Worm (Caenorhabditis elegans): ENCODE measurements around the gene mmad-1.

mmad-1 gene

DNA sequence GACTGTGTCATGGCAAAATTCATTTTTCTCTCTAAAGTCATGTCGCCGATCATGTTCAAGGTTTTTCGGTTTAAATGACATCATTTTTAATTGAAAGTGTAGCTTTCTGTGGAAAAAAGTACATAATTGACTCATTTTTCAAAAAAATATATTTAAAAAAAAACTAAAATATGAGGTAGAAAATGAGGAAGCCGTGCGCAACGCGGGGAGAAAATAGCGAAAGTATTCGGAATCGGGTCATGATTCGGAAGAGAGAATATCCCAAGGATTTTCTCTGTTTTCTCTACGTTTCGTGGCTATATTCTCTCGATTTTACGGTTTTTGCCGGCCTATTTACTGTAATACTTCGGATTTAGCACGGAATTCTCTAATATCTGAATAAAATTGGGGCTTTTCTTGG lies 11.9 kb upstream of the mmad-1 start:
- TF ChIP-seq nhr-21 (tag; optimal IDR thresholded peaks at IDR 0.05) (no peak), blmp-1 (tag; optimal IDR thresholded peaks at IDR 0.05; ENCODE audit: insufficient read depth) (peak; percentile 29)

DNA sequence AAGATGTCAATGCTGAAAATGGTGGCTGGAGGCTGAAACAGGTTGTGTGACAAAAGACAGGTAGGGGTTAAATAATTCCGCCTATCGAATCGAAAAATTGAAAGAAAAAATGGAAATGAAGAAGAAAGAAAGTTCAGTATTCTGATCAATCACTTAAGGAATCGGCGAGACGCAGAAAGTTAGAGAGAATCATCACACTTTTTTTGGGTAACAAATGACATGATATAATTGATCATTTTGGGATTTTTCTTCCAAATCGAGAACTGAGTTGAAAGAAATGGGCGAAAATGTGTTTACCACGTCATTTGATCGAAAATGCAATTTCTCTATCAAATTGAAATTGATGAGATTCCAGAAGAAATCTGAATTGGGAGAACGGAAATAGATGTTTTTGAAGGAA lies 7.2 kb upstream of the mmad-1 start:
- TF ChIP-seq unc-39 (tag; optimal IDR thresholded peaks at IDR 0.05) (no peak), blmp-1 (tag; optimal IDR thresholded peaks at IDR 0.05; ENCODE audit: insufficient read depth) (peak; percentile 40), lin-11 (tag; optimal IDR thresholded peaks at IDR 0.05) (no peak), mab-5 (tag; optimal IDR thresholded peaks at IDR 0.05) (no peak), mbf-1 (tag; optimal IDR thresholded peaks at IDR 0.05) (no peak), peb-1 (tag; optimal IDR thresholded peaks at IDR 0.05) (no peak), ZK546.5 (tag; optimal IDR thresholded peaks at IDR 0.05) (no peak)

DNA sequence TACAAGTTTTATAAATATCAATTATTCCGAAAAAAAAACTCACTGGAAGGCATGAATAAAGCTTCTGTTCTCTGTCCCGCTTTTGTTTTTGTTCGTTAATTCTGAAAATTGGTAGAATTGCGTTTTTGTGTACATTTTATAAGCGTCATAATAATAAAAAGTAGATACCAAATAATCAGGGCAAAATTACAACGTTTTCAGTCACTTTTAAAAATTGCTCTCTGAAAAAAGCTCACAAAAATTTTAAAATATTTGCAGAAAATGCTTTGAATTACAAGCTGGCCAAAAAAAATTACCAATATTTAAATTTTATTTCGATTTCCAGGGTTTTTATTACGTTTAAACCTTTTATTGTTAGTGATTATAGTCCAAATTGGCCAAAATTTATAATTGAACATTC lies 6.4 kb upstream of the mmad-1 start, which contains the start of gene scav-2:
Gene scav-2, minus strand, starts transcription at position 101 of the 400 bp plus-strand sequence.
- TF ChIP-seq elt-1 (tag; optimal IDR thresholded peaks at IDR 0.05) (no peak), sem-4 (tag; optimal IDR thresholded peaks at IDR 0.05) (no peak), nhr-12 (tag; optimal IDR thresholded peaks at IDR 0.05) (no peak), nhr-21 (tag; optimal IDR thresholded peaks at IDR 0.05) (no peak), lin-13 (GFP tag; optimal IDR thresholded peaks at IDR 0.05) (no peak), nhr-77 (tag; optimal IDR thresholded peaks at IDR 0.05) (no peak)

DNA sequence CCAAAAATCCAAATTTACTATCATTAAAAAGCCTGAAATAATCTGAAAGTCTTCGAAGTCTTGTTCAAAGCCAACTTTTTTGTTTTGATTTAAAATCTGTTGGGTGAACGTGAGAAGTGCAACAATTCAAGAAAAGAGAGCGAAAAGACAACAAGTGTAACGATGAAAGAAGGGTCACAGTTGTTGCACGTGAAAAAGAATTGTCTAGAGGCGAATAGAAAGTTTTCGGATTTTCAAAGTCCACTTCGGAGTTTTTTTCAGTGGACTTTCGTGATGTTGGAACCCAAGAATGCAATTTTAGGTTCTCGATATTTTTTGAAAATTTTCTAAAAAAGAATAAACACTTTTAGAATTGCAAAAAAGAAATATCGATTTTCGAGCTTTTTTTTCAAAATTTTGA lies 1.2 kb upstream of the mmad-1 start:
- TF ChIP-seq nhr-23 (tag; optimal IDR thresholded peaks at IDR 0.05) = no peak
- TF ChIP-seq mbf-1 (tag; optimal IDR thresholded peaks at IDR 0.05) = no peak
- TF ChIP-seq ZK546.5 (tag; optimal IDR thresholded peaks at IDR 0.05) = no peak
- TF ChIP-seq C34F6.9 (tag; optimal IDR thresholded peaks at IDR 0.05) = no peak
- peak; percentile 32 for TF ChIP-seq ama-1 (optimal IDR thresholded peaks at IDR 0.05)
- TF ChIP-seq lsy-2 (tag; optimal IDR thresholded peaks at IDR 0.05) = peak in 1 of 2 experiments; percentile 9
- TF ChIP-seq nhr-129 (tag; optimal IDR thresholded peaks at IDR 0.05) = peak; percentile 9

DNA sequence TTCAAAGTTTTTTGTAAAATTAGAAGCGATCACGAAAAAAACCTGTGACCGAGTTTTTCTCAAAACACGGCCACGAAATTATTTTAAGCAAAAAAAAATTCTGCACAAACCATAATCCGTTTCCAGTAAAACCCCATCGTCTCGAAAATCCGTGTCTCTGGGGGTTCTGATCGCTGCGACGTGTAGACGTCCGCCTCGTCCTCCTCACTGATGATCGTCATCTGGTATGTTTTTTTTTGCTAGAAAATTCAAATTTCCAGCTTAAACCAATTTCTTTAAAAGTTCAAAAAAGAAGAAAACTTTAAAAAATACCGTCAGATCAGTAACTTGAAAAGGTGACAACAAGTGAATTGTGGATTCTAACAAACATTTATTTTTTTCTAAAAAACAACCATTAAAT lies 2.3 kb downstream of the mmad-1 start, which contains the start of gene Y76A2B.4:
Gene Y76A2B.4, minus strand, starts transcription at position 241 of the 400 bp plus-strand sequence.
- no peak for TF ChIP-seq zag-1 (tag; optimal IDR thresholded peaks at IDR 0.05)
- TF ChIP-seq unc-55 (GFP tag; optimal IDR thresholded peaks at IDR 0.05) = no peak
- TF ChIP-seq ama-1 (optimal IDR thresholded peaks at IDR 0.05) = peak; percentile 9
- no peak for TF ChIP-seq lin-39 (tag; optimal IDR thresholded peaks at IDR 0.05)
- TF ChIP-seq lsy-2 (tag; optimal IDR thresholded peaks at IDR 0.05) = peak in 1 of 2 experiments; percentile 36

DNA sequence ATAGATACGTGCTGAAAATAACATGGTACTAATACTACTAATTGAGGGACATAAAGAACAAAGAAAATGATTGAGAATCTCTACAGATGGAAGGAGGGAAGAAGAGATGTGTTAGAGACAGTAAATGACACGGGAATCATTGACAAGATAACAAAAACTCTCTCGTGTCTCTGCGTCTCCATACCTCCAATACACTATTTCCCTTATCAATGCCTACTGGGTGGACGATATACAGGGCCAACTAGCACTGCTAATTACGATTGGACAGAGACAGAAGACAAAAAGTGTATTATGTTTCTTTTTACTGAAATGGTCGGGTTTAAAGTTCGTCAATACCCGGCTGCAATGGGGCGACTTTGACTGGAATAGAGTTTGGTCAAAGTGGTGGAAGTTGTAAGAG lies 4.2 kb downstream of the mmad-1 start:
- TF ChIP-seq sma-9 (GFP tag; optimal IDR thresholded peaks at IDR 0.05) = peak; percentile 48
- TF ChIP-seq sma-9 (tag; optimal IDR thresholded peaks at IDR 0.05) = no peak
- peak; percentile 53 for TF ChIP-seq nhr-25 (tag; optimal IDR thresholded peaks at IDR 0.05)
- TF ChIP-seq dmd-4 (tag; optimal IDR thresholded peaks at IDR 0.05) = no peak
- TF ChIP-seq ZK546.5 (tag; optimal IDR thresholded peaks at IDR 0.05) = no peak
- no peak for TF ChIP-seq peb-1 (tag; optimal IDR thresholded peaks at IDR 0.05)
- TF ChIP-seq sem-4 (tag; optimal IDR thresholded peaks at IDR 0.05) = no peak
- no peak for TF ChIP-seq nhr-77 (tag; optimal IDR thresholded peaks at IDR 0.05)
- TF ChIP-seq crh-2 (tag; optimal IDR thresholded peaks at IDR 0.05) = peak; percentile 75
- TF ChIP-seq ama-1 (optimal IDR thresholded peaks at IDR 0.05) = no peak
- peak; percentile 4 for TF ChIP-seq F13H6.1 (tag; optimal IDR thresholded peaks at IDR 0.05)
- TF ChIP-seq R02D3.7 (tag; optimal IDR thresholded peaks at IDR 0.05) = no peak
- TF ChIP-seq ztf-4 (tag; optimal IDR thresholded peaks at IDR 0.05) = no peak
- peak; percentile 21 for TF ChIP-seq blmp-1 (tag; optimal IDR thresholded peaks at IDR 0.05; ENCODE audit: insufficient read depth)
- peak; percentile 79 for TF ChIP-seq fos-1 (tag; optimal IDR thresholded peaks at IDR 0.05)
- TF ChIP-seq ceh-82 (tag; optimal IDR thresholded peaks at IDR 0.05) = no peak
- no peak for TF ChIP-seq mbf-1 (tag; optimal IDR thresholded peaks at IDR 0.05)
- TF ChIP-seq nhr-129 (tag; optimal IDR thresholded peaks at IDR 0.05) = peak; percentile 36
- TF ChIP-seq unc-55 (GFP tag; optimal IDR thresholded peaks at IDR 0.05) = no peak
- peak; percentile 47 for TF ChIP-seq gmeb-1 (tag; optimal IDR thresholded peaks at IDR 0.05)
- TF ChIP-seq skn-1 (tag; optimal IDR thresholded peaks at IDR 0.05) = no peak
